Worm (Caenorhabditis elegans): Measurements from ENCODE around the gene nhr-247.

Gene nhr-247

DNA sequence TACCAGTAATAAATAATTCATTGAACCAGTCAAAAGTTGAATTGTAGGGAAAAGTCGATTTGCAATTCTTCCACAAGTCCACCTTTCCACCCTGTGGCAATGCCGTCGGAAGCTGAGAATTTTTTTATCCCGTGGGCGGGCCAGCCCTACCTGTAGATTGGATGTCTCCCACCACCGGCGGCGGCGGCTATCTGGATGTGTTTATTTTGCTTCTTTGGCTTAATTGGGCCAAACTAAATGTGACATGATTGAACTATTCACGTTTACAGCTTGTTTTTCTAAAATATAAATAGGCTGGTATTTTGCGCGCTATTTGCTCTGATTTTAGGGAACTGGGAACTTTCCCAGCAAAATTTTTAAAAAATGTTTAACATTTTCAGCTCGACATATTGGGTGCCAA lies 21.7 kb downstream of the nhr-247 start, which contains the start of gene wrt-8 (continued):
- TF ChIP-seq lin-39 (tag; optimal IDR thresholded peaks at IDR 0.05), result no peak
- TF ChIP-seq pqm-1 (tag; optimal IDR thresholded peaks at IDR 0.05), result no peak
- TF ChIP-seq zfp-3 (GFP tag; conservative IDR thresholded peaks at IDR 0.05), result no peak

DNA sequence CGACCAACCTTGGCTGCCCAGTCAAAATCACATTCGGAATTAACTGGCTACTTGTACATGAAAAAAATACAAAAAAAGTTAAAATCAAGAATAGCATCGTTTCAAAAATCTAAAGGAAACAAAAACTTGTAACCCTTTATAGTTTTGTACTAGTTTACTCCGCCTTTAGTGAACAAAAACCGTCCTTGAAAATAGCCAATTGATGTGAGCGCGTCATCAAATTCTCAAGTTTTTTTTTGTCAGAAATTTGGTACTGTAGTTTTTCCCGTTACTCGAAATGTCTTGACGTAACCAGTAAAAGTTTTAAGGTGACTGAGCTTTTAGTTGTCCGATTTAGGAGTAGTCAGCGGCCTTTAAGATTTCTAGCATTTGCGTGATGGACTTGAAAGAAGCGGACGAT lies 24.5 kb downstream of the nhr-247 start, which contains the start of gene C29F3.3:
TSS of gene C29F3.3 (minus strand) at position 101 of the 400 bp plus-strand sequence.
- no peak for TF ChIP-seq zag-1 (tag; optimal IDR thresholded peaks at IDR 0.05)
- TF ChIP-seq zip-2 (tag; optimal IDR thresholded peaks at IDR 0.05), result no peak
- TF ChIP-seq nhr-77 (tag; optimal IDR thresholded peaks at IDR 0.05), result no peak
- TF ChIP-seq saeg-2 (GFP tag; IDR thresholded peaks at IDR 0.05), result no peak
- TF ChIP-seq Y48G9A.11 (GFP tag; IDR thresholded peaks at IDR 0.05), result no peak
- TF ChIP-seq hif-1 (tag; optimal IDR thresholded peaks at IDR 0.05), result no peak
- TF ChIP-seq fos-1 (tag; optimal IDR thresholded peaks at IDR 0.05), result no peak
- TF ChIP-seq ZK337.2 (GFP tag; IDR thresholded peaks at IDR 0.05), result no peak
- TF ChIP-seq rbr-2 (tag; optimal IDR thresholded peaks at IDR 0.05), result no peak
- TF ChIP-seq mxl-2 (GFP tag; conservative IDR thresholded peaks at IDR 0.05), result no peak

DNA sequence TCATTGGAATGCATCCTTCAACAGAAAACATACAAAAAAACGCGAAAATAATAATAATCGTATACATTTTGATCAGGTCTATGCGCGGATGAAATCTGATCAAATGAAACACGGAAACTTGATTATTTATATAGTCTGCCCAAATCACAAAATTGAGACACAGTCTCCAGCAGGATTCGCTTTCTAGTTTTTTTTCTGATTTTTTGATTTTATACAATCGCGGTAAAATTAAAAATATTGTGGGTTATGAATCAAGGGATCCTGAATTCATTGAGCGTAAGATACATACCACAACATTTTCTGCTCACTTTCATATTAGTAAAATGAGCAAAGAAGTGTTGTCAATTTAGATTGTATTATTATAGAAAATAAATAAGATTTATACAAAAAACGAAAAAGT lies 26.3 kb downstream of the nhr-247 start, which contains the start of gene clec-230:
TSS of gene clec-230 (minus strand) at position 101 of the 400 bp plus-strand sequence.
- TF ChIP-seq unc-62 (GFP tag; optimal IDR thresholded peaks at IDR 0.05 in 1 of 2) (peak in 1 of 2 experiments; percentile 64), unc-62 (tag; optimal IDR thresholded peaks at IDR 0.05) (no peak), mdl-1 (tag; optimal IDR thresholded peaks at IDR 0.05) (no peak)

DNA sequence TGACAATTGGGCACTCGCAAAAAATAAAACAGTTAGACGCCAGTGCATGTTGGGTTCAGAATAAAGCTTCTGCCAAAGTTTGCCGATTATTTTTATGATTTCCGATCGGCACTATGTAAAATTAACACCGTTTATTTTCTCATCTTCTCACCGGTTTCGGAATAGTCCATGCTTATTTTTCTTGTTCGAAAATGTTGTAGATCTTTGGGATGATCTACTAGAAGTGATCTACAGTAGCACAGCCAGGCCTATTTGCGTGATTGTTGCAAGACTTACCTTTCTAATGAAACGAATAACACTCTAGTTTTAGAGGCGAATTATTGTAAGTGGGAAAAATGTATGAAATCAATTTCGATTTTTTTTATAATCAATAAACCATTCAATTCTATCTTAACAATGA lies 27.8 kb downstream of the nhr-247 start, which contains the start of gene clec-231:
TSS of gene clec-231 (minus strand) at position 101 of the 400 bp plus-strand sequence.
- TF ChIP-seq tra-1 (GFP tag; IDR thresholded peaks at IDR 0.05), result no peak
- TF ChIP-seq madf-5 (GFP tag; IDR thresholded peaks at IDR 0.05), result no peak
- no peak for TF ChIP-seq Y5F2A.4 (GFP tag; optimal IDR thresholded peaks at IDR 0.05)
- no peak for TF ChIP-seq attf-4 (tag; optimal IDR thresholded peaks at IDR 0.05)
- no peak for TF ChIP-seq Y105C5A.15 (GFP tag; IDR thresholded peaks at IDR 0.05)
- TF ChIP-seq rbr-2 (tag; optimal IDR thresholded peaks at IDR 0.05), result no peak
- no peak for TF ChIP-seq R02D3.7 (tag; optimal IDR thresholded peaks at IDR 0.05)
- no peak for TF ChIP-seq lir-3 (tag; optimal IDR thresholded peaks at IDR 0.05)
- TF ChIP-seq dmd-6 (GFP tag; IDR thresholded peaks at IDR 0.05), result no peak
- TF ChIP-seq duxl-1 (tag; optimal IDR thresholded peaks at IDR 0.05; ENCODE audit: poor library complexity), result no peak
- TF ChIP-seq nhr-10 (tag; optimal IDR thresholded peaks at IDR 0.05), result no peak

DNA sequence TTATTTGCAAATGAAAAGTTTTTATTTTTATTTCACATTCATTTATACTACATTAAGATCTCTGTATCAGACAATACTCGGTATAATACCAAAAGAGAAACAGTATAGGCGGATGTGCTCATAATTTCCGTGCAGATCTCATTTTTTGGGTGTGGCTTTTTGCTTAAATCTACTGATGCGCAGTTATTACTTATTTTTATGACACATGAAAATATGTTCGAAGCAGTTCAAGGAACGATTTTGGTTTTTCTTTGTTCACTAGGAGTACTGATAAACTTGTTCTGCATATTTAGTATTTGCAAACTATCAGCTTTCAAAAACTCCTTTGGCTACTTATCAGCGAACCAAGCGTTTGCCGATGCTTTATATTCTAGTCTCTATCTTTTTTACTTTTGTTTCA lies 29.6 kb downstream of the nhr-247 start, which contains the start of gene srx-58:
TSS of gene srx-58 (plus strand) at position 301 of the 400 bp plus-strand sequence.
- TF ChIP-seq lin-29 (GFP tag; IDR thresholded peaks at IDR 0.05) (no peak), unc-39 (tag; optimal IDR thresholded peaks at IDR 0.05) (no peak), mxl-2 (GFP tag; conservative IDR thresholded peaks at IDR 0.05) (no peak), mxl-3 (GFP tag; optimal IDR thresholded peaks at IDR 0.05) (no peak), rbr-2 (tag; optimal IDR thresholded peaks at IDR 0.05) (no peak), Y75B8A.6 (GFP tag; IDR thresholded peaks at IDR 0.05) (no peak), ztf-7 (tag; optimal IDR thresholded peaks at IDR 0.05) (no peak), duxl-1 (tag; optimal IDR thresholded peaks at IDR 0.05; ENCODE audit: poor library complexity) (no peak), ceh-20 (GFP tag; IDR thresholded peaks at IDR 0.05) (no peak), hlh-30 (tag; optimal IDR thresholded peaks at IDR 0.05; ENCODE audit: insufficient read depth) (no peak), arid-1 (GFP tag; conservative IDR thresholded peaks at IDR 0.05) (no peak)
